Fruit fly (Drosophila melanogaster) whole organism, prepupa: ENCODE data around the gene Dnaaf6.

Experiments
- CG32006 ChIP-seq: fragments of 200-800 bp; sonication (Bioruptor generic); optimal IDR thresholded peaks from 3 replicates; lab custom pipeline; 2017; ENCODE audit warnings: missing biosample characterization, mild to moderate bottlenecking, missing genetic modification characterization
- achi ChIP-seq: fragments of 200-800 bp; sonication (Bioruptor generic); optimal IDR thresholded peaks from 3 replicates; lab custom pipeline; 2016; ENCODE audit warnings: missing biosample characterization, missing genetic modification characterization

- TF ChIP-seq CG32006 (GFP tag; lab: Kevin White, UChicago) (peak; percentile 58), achi (GFP tag; lab: Kevin White, UChicago) (peak; percentile 46)
Observed at dm6 chr3L:14731790-14732189, 47.2 kb downstream of the Dnaaf6 start.
